Worm (Caenorhabditis elegans): ENCODE data around the gene atic-1.

- TF ChIP-seq dao-5 (tag; optimal IDR thresholded peaks at IDR 0.05), result no peak
- TF ChIP-seq W03F9.2 (tag; optimal IDR thresholded peaks at IDR 0.05), result no peak
Measured at ce11 chrIV:7881726-7882125, at the start of gene atic-1.
